Worm (Caenorhabditis elegans) whole organism, mixed stage, embryonic: Measurements from ENCODE around the gene mct-4.

ENCODE experiments used
- M03D4.4 ChIP-seq: sonication (generic microtip); optimal IDR thresholded peaks from 2 replicates; lab custom pipeline; 2017; ENCODE audit warnings: mild to moderate bottlenecking, missing genetic modification characterization, missing compliant biosample characterization
- blmp-1 ChIP-seq: fragments of 150-350 bp; optimal IDR thresholded peaks from 2 replicates; lab custom pipeline; 2014; ENCODE audit warnings: missing biosample characterization, missing genetic modification characterization
- ceh-39 ChIP-seq: fragments of 150-350 bp; optimal IDR thresholded peaks from 2 replicates; lab custom pipeline; 2014; ENCODE audit warnings: missing biosample characterization, missing genetic modification characterization
- ceh-83 ChIP-seq: fragments of 200-800 bp; sonication (Bioruptor generic); optimal IDR thresholded peaks from 2 replicates; lab custom pipeline; 2018; ENCODE audit warnings: mild to moderate bottlenecking, missing genetic modification characterization, missing compliant biosample characterization
- ces-1 ChIP-seq: fragments of 150-350 bp; optimal IDR thresholded peaks from 2 replicates; lab custom pipeline; 2014; ENCODE audit warnings: missing biosample characterization, missing genetic modification reagents, missing genetic modification characterization
- cnd-1 ChIP-seq: fragments of 200-800 bp; sonication (Bioruptor generic); optimal IDR thresholded peaks from 2 replicates; lab custom pipeline; 2018; ENCODE audit warnings: mild to moderate bottlenecking, missing genetic modification characterization, missing compliant biosample characterization
- drap-1 ChIP-seq: fragments of 200-800 bp; sonication (Bioruptor generic); optimal IDR thresholded peaks from 3 replicates; lab custom pipeline; 2018; ENCODE audit warnings: mild to moderate bottlenecking, missing genetic modification characterization, missing compliant biosample characterization
- elt-3 ChIP-seq: fragments of 150-350 bp; optimal IDR thresholded peaks from 2 replicates; lab custom pipeline; 2014; ENCODE audit warnings: missing biosample characterization, missing genetic modification characterization
- flh-1 ChIP-seq: fragments of 200-800 bp; sonication (Bioruptor generic); optimal IDR thresholded peaks from 2 replicates; lab custom pipeline; 2018; ENCODE audit warnings: mild to moderate bottlenecking, missing genetic modification characterization, moderate library complexity, missing compliant biosample characterization
- ham-2 ChIP-seq: fragments of 200-800 bp; sonication (Bioruptor generic); optimal IDR thresholded peaks from 2 replicates; lab custom pipeline; 2018; ENCODE audit warnings: mild to moderate bottlenecking, missing genetic modification characterization, missing compliant biosample characterization
- hlh-1 ChIP-seq: fragments of 150-350 bp; optimal IDR thresholded peaks from 2 replicates; lab custom pipeline; 2014; ENCODE audit warnings: missing biosample characterization, missing genetic modification reagents, missing genetic modification characterization
- lin-32 ChIP-seq: fragments of 200-800 bp; sonication (Bioruptor generic); optimal IDR thresholded peaks from 2 replicates; lab custom pipeline; 2018; ENCODE audit warnings: mild to moderate bottlenecking, missing genetic modification characterization, missing compliant biosample characterization
- lsy-2 ChIP-seq: fragments of 150-350 bp; optimal IDR thresholded peaks from 2 replicates; lab custom pipeline; 2014; ENCODE audit warnings: missing biosample characterization, missing genetic modification characterization
- mab-5 ChIP-seq: fragments of 150-350 bp; optimal IDR thresholded peaks from 2 replicates; lab custom pipeline; 2014; ENCODE audit warnings: missing biosample characterization, missing genetic modification characterization
- mep-1 ChIP-seq: fragments of 150-350 bp; optimal IDR thresholded peaks from 2 replicates; lab custom pipeline; 2017; ENCODE audit warnings: missing biosample characterization, missing genetic modification reagents, missing genetic modification characterization, inconsistent platforms
- mls-2 ChIP-seq: sonication (generic microtip); optimal IDR thresholded peaks from 2 replicates; lab custom pipeline; 2016; ENCODE audit warnings: mild to moderate bottlenecking, missing genetic modification characterization, moderate library complexity, missing compliant biosample characterization
- nhr-12 ChIP-seq: fragments of 150-350 bp; optimal IDR thresholded peaks from 2 replicates; lab custom pipeline; 2014; ENCODE audit warnings: missing biosample characterization, missing genetic modification characterization
- nhr-2 ChIP-seq: fragments of 150-350 bp; optimal IDR thresholded peaks from 2 replicates; lab custom pipeline; 2014; ENCODE audit warnings: missing biosample characterization, missing genetic modification characterization
- nhr-237 ChIP-seq: fragments of 150-350 bp; optimal IDR thresholded peaks from 2 replicates; lab custom pipeline; 2014; ENCODE audit warnings: missing biosample characterization, missing genetic modification characterization
- nhr-28 ChIP-seq: fragments of 150-350 bp; optimal IDR thresholded peaks from 2 replicates; lab custom pipeline; 2014; ENCODE audit warnings: missing biosample characterization, missing genetic modification characterization
- nhr-76 ChIP-seq: sonication (generic microtip); optimal IDR thresholded peaks from 2 replicates; lab custom pipeline; 2017; ENCODE audit warnings: missing biosample characterization, missing genetic modification characterization
- pha-4 ChIP-seq: fragments of 150-350 bp; optimal IDR thresholded peaks from 2 replicates; lab custom pipeline; 2018; ENCODE audit warnings: missing biosample characterization, missing genetic modification reagents, missing genetic modification characterization
- sem-2 ChIP-seq: fragments of 200-800 bp; sonication (Bioruptor generic); optimal IDR thresholded peaks from 2 replicates; lab custom pipeline; 2018; ENCODE audit warnings: mild to moderate bottlenecking, missing genetic modification characterization, missing compliant biosample characterization
- sptf-1 ChIP-seq: sonication (generic microtip); optimal IDR thresholded peaks from 2 replicates; lab custom pipeline; 2017; ENCODE audit warnings: mild to moderate bottlenecking, missing genetic modification characterization, moderate library complexity, missing compliant biosample characterization
- tbx-8 ChIP-seq: fragments of 200-800 bp; sonication (Bioruptor generic); optimal IDR thresholded peaks from 2 replicates; lab custom pipeline; 2018; ENCODE audit warnings: mild to moderate bottlenecking, missing genetic modification characterization, moderate library complexity, missing compliant biosample characterization
- unc-62 ChIP-seq: fragments of 150-350 bp; optimal IDR thresholded peaks from 2 replicates; lab custom pipeline; 2014; ENCODE audit warnings: missing biosample characterization, missing genetic modification reagents, missing genetic modification characterization
- zip-8 ChIP-seq: fragments of 150-350 bp; optimal IDR thresholded peaks from 2 replicates; lab custom pipeline; 2014; ENCODE audit warnings: missing biosample characterization, missing genetic modification characterization
- ztf-11 ChIP-seq: fragments of 150-350 bp; optimal IDR thresholded peaks from 2 replicates; lab custom pipeline; 2014; ENCODE audit warnings: missing biosample characterization, missing genetic modification characterization

mct-4 gene

ce11 chrX:4920942-4921540 lies 8.5 kb downstream of the mct-4 start, which contains the start of gene K05B2.4:
Gene K05B2.4 (minus strand): TSS chrX:4920992.
- TF ChIP-seq M03D4.4 (tag; lab: Kevin White, UChicago) (no peak), blmp-1 (tag; lab: Kevin White, UChicago) (no peak), tbx-8 (GFP tag; lab: Kevin White, UChicago) (no peak), nhr-2 (tag; lab: Kevin White, UChicago) (no peak), mls-2 (tag; lab: Kevin White, UChicago) (no peak), mep-1 (tag; lab: Kevin White, UChicago) (no peak), elt-3 (tag; lab: Kevin White, UChicago) (no peak), sptf-1 (tag; lab: Kevin White, UChicago) (no peak), lin-32 (GFP tag; lab: Kevin White, UChicago) (no peak), ham-2 (GFP tag; lab: Kevin White, UChicago) (no peak), unc-62 (GFP tag; lab: Kevin White, UChicago) (no peak)

ce11 chrX:4915879-4916278 lies 13.7 kb downstream of the mct-4 start, which contains the start of gene ifa-4:
Gene ifa-4 (minus strand): TSS chrX:4915979.
- TF ChIP-seq unc-62 (GFP tag; lab: Kevin White, UChicago) (no peak), hlh-1 (no peak), pha-4 (tag; lab: Kevin White, UChicago) (no peak), lin-32 (GFP tag; lab: Kevin White, UChicago) (no peak), ceh-83 (GFP tag; lab: Kevin White, UChicago) (no peak), ham-2 (GFP tag; lab: Kevin White, UChicago) (no peak), nhr-28 (tag; lab: Kevin White, UChicago) (no peak), mab-5 (no peak), cnd-1 (no peak), mep-1 (tag; lab: Kevin White, UChicago) (no peak), M03D4.4 (tag; lab: Kevin White, UChicago) (no peak), lsy-2 (tag; lab: Kevin White, UChicago) (no peak), mls-2 (tag; lab: Kevin White, UChicago) (no peak), nhr-76 (no peak)

ce11 chrX:4914464-4914863 lies 15.1 kb downstream of the mct-4 start:
- TF ChIP-seq zip-8 (tag; lab: Kevin White, UChicago) (no peak), nhr-12 (tag; lab: Kevin White, UChicago) (no peak), blmp-1 (tag; lab: Kevin White, UChicago) (no peak), tbx-8 (GFP tag; lab: Kevin White, UChicago) (no peak), flh-1 (GFP tag; lab: Kevin White, UChicago) (no peak), lsy-2 (tag; lab: Kevin White, UChicago) (no peak), lin-32 (GFP tag; lab: Kevin White, UChicago) (no peak), sem-2 (GFP tag; lab: Kevin White, UChicago) (no peak), nhr-237 (tag; lab: Kevin White, UChicago) (no peak), nhr-2 (tag; lab: Kevin White, UChicago) (no peak), sptf-1 (tag; lab: Kevin White, UChicago) (no peak), drap-1 (GFP tag; lab: Kevin White, UChicago) (no peak), ces-1 (GFP tag; lab: Kevin White, UChicago) (no peak), nhr-28 (tag; lab: Kevin White, UChicago) (no peak), ham-2 (GFP tag; lab: Kevin White, UChicago) (no peak), ztf-11 (tag; lab: Kevin White, UChicago) (no peak), hlh-1 (no peak)

ce11 chrX:4911287-4911876 lies 18.2 kb downstream of the mct-4 start:
- TF ChIP-seq hlh-1 (no peak), ceh-39 (tag; lab: Kevin White, UChicago) (no peak), pha-4 (tag; lab: Kevin White, UChicago) (no peak), ztf-11 (tag; lab: Kevin White, UChicago) (no peak), nhr-28 (tag; lab: Kevin White, UChicago) (no peak)

- TF ChIP-seq lin-32 (GFP tag; lab: Kevin White, UChicago), result no peak
- TF ChIP-seq zip-8 (tag; lab: Kevin White, UChicago), result peak; percentile 23
Observed at ce11 chrX:4905804-4906203, 23.8 kb downstream of the mct-4 start, which contains the start of gene K05B2.2. Gene K05B2.2 (plus strand): TSS chrX:4906081.
